Fruit fly (Drosophila melanogaster) whole organism, wandering third instar larva: ENCODE data around the gene CG5623.

Experiments
- dsf ChIP-seq: sonication (Bioruptor generic); optimal IDR thresholded peaks from 2 replicates; lab custom pipeline; 2016; ENCODE audit warnings: missing biosample characterization, missing genetic modification characterization, borderline replicate concordance
- jim ChIP-seq: fragments of 175-275, 200-325 bp; sonication (Bioruptor generic); optimal IDR thresholded peaks from 2 replicates; lab custom pipeline; 2016; ENCODE audit warnings: missing biosample characterization, mild to moderate bottlenecking, missing genetic modification characterization
- sage ChIP-seq: fragments of 200-800 bp; sonication (Bioruptor generic); optimal IDR thresholded peaks from 2 replicates; lab custom pipeline; 2016; ENCODE audit warnings: missing biosample characterization, mild to moderate bottlenecking, missing genetic modification characterization
- usp ChIP-seq: fragments of >200 bp; optimal IDR thresholded peaks from 2 replicates; lab custom pipeline; 2017; ENCODE audit warnings: missing biosample characterization, missing genetic modification characterization

DNA sequence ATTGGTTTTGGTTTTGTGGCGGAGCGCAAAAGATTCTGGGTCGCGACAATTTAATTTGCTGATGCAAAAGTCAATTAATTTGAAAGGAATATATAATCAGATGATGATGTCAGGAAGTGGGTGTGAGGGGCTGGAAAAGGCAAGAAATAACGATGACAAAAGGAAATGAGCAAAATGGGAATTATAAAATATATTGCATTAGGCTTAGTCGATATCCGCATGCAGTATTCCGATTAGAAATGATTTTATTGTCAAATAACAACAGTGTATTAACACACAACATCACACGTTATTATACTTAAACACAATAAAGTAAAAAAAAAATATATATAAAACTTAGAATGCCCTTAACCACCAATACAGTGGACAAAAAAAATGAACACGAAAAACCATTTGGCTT, 35.8 kb downstream of the CG5623 start, which contains the start of gene CG34274:
- no peak for TF ChIP-seq jim (GFP tag; lab: Kevin White, UChicago)
- no peak for TF ChIP-seq dsf (GFP tag; lab: Kevin White, UChicago)
- no peak for TF ChIP-seq sage (GFP tag; lab: Kevin White, UChicago)
- TF ChIP-seq usp, result no peak
